Worm (Caenorhabditis elegans) whole organism, young adult: ENCODE data around the gene F59E11.6.

Experiments
- C06A6.2 ChIP-seq: fragments of 200-800 bp; sonication (Bioruptor generic); conservative IDR thresholded peaks from 2 replicates; pipeline ENCODE4 v1.3.6; 2022; ENCODE audit warnings: missing genetic modification characterization, missing compliant biosample characterization
- Y56A3A.18 ChIP-seq: fragments of 200-800 bp; sonication (Bioruptor generic); IDR thresholded peaks from 2 replicates; pipeline ENCODE4 v1.3.6; 2022; ENCODE audit warnings: missing genetic modification reagents, missing genetic modification characterization, missing compliant biosample characterization
- ama-1 ChIP-seq, 3 experiments: fragments of 150-350 bp in 1 of 3; sonication (generic microtip) in 2 of 3; optimal IDR thresholded peaks; 2 replicates each; lab custom pipeline; 2014 to 2018; ENCODE audit warnings: missing biosample characterization in 2 of 3, missing genetic modification characterization in 2 of 3, missing genetic modification reagents in 2 of 3
- efl-1 ChIP-seq: fragments of 150-350 bp; optimal IDR thresholded peaks from 2 replicates; lab custom pipeline; 2014; ENCODE audit warnings: missing biosample characterization, missing genetic modification reagents, missing genetic modification characterization
- ekl-4 ChIP-seq: fragments of 200-800 bp; sonication (Bioruptor generic); IDR thresholded peaks from 2 replicates; pipeline ENCODE4 v1.3.6; 2022; ENCODE audit warnings: missing genetic modification reagents, missing genetic modification characterization, missing compliant biosample characterization
- nhr-27 ChIP-seq: fragments of 200-800 bp; sonication (Bioruptor generic); optimal IDR thresholded peaks from 2 replicates; lab custom pipeline; 2018; ENCODE audit warnings: mild to moderate bottlenecking, missing genetic modification characterization, moderate library complexity, missing compliant biosample characterization
- zfh-2 ChIP-seq: fragments of 200-800 bp; sonication (Bioruptor generic); conservative IDR thresholded peaks from 2 replicates; pipeline ENCODE4 v1.3.6; 2022; ENCODE audit warnings: missing genetic modification reagents, missing genetic modification characterization, missing compliant biosample characterization

DNA sequence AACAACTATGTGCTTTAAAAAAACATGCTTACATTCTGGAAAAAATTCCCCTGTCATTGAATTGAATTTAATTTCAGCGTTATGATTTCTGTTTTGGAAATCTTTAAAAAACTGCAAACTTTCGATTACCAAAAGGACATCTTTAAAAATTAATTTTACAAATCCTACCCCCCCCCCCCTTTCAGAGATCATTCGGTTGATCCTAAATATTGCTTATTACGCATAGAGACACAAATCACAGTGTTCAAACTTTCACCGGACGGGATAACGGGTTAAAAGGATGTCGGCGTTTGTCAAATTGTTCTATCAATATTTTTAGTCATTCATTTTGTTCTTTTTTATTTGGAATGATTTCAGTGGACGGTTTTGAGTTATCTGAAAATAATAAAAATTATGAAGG, 41.7 kb downstream of the F59E11.6 start, which contains the start of gene C25E10.4:
- TF ChIP-seq C06A6.2 (GFP tag; lab: Robert Waterston, UW) (no peak), Y56A3A.18 (no peak), ama-1 (optimal IDR thresholded peaks at IDR 0.05; lab: Kevin White, UChicago) (no peak), ama-1 (GFP tag; optimal IDR thresholded peaks at IDR 0.05; lab: Kevin White, UChicago) (no peak), nhr-27 (tag; lab: Kevin White, UChicago) (no peak), ekl-4 (no peak), zfh-2 (no peak), efl-1 (no peak)
